Worm (Caenorhabditis elegans): Measurements from ENCODE around the gene W09C2.10.
A peak's percentile ranks its signal among the peaks of the same experiment; 100 is the strongest.

Gene W09C2.10

DNA sequence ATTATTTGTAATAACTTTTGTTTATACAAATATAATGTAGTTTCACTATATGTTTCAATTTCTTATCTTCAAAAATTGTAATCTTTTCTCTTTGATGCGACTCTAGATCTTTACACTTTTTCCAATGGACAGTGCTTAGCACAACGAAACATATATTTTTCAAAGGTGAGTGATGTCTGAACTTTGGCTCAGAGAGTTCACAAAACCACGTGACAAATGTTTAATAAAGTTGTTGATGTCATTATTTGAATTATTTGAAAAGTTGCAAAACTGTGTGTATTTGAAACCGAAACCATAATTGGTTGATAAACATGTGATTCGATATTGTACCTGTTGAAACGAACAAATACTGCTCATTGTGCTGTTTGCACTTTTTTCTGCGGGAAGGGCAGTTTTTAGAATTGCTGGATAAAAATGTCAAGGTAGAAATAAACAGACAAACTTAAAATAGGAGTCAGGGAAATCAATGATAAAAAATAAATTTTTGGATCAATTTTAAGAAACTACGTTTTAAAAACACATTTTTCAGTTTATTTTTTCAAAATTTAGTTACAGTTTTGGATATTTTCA, 43.3 kb upstream of the W09C2.10 start:
- TF ChIP-seq dmd-6 (GFP tag; IDR thresholded peaks at IDR 0.05), result peak; percentile 57
- TF ChIP-seq hlh-11 (tag; optimal IDR thresholded peaks at IDR 0.05), result peak; percentile 61
- peak in 1 of 2 experiments; percentile 20 for TF ChIP-seq lsy-2 (tag; optimal IDR thresholded peaks at IDR 0.05)
- TF ChIP-seq hlh-30 (tag; optimal IDR thresholded peaks at IDR 0.05; ENCODE audit: insufficient read depth), result peak; percentile 65
- peak; percentile 83 for TF ChIP-seq dve-1 (tag; optimal IDR thresholded peaks at IDR 0.05; ENCODE audit: insufficient read depth)
- no peak for TF ChIP-seq daf-16 (GFP tag; optimal IDR thresholded peaks at IDR 0.05)
- TF ChIP-seq daf-16 (tag; optimal IDR thresholded peaks at IDR 0.05), result peak; percentile 94
- peak in 1 of 2 experiments; percentile 83 for TF ChIP-seq unc-62 (GFP tag; optimal IDR thresholded peaks at IDR 0.05 in 1 of 2)
- no peak for TF ChIP-seq unc-62 (tag; optimal IDR thresholded peaks at IDR 0.05)
- TF ChIP-seq nhr-77 (tag; optimal IDR thresholded peaks at IDR 0.05), result peak; percentile 13
- peak in 1 of 2 experiments; percentile 38 for TF ChIP-seq mdl-1 (tag; optimal IDR thresholded peaks at IDR 0.05)
- no peak for TF ChIP-seq daf-12 (tag; optimal IDR thresholded peaks at IDR 0.05)
- no peak for TF ChIP-seq nhr-237 (tag; optimal IDR thresholded peaks at IDR 0.05)
- TF ChIP-seq spr-1 (tag; optimal IDR thresholded peaks at IDR 0.05), result no peak
- peak; percentile 61 for TF ChIP-seq nhr-28 (tag; optimal IDR thresholded peaks at IDR 0.05)
- peak; percentile 19 for TF ChIP-seq mep-1 (tag; optimal IDR thresholded peaks at IDR 0.05)

DNA sequence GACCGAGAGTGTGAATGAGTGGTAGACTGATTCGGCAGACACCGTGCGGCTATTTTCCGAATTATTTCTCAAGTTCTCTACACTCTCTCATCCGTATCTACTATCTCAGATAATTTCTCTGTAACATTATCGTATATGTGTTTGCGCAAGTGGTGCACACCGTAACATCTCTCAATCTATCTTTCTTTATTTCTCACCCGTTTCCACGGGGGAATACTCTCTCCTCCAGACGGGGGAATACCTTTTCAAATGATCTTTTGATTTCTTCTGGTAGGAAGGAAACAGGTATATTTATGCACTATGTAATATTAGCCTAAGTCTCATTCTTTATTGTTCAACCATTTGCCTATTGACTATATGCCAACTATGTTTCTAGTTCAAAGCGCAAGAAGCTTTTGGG, 42.2 kb upstream of the W09C2.10 start:
- TF ChIP-seq ctbp-1 (GFP tag; IDR thresholded peaks at IDR 0.05) (no peak), egl-43 (GFP tag; IDR thresholded peaks at IDR 0.05) (no peak), unc-130 (GFP tag; optimal IDR thresholded peaks at IDR 0.05) (no peak), nhr-10 (tag; optimal IDR thresholded peaks at IDR 0.05) (peak; percentile 28), aha-1 (tag) (peak; percentile 81), skn-1 (tag; optimal IDR thresholded peaks at IDR 0.05) (no peak)

- no peak for TF ChIP-seq daf-19 (GFP tag; conservative IDR thresholded peaks at IDR 0.05)
- TF ChIP-seq unc-62 (GFP tag; optimal IDR thresholded peaks at IDR 0.05 in 1 of 2), result peak in 1 of 2 experiments; percentile 20
- TF ChIP-seq unc-62 (tag; optimal IDR thresholded peaks at IDR 0.05), result no peak
- TF ChIP-seq aha-1 (tag), result peak; percentile 5
- peak; percentile 9; the same call in 1 of the 2 replicates for TF ChIP-seq ctbp-1 (GFP tag; IDR thresholded peaks at IDR 0.05)
- TF ChIP-seq fkh-10 (GFP tag; optimal IDR thresholded peaks at IDR 0.05), result peak; percentile 73
Measured at ce11 chrIV:9659999-9660398, 35.1 kb upstream of the W09C2.10 start.

DNA sequence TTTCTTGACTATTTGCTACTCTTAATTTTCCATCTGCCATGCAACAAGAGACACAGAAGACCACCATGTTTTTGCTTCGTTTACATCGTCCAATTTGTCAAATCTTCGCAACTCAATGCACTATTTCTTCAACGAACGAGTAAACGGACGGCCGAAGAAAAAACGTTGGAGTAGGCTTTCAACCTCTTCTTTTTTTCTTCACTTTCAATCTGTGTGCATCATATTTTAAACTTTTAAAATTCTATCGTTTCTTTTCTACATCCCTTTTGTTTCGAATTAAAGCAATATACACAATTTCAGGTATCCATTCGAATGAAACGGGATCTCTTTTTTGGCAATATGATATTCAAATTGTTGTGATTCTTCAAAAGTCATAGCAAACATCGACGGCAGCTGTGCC, 32.9 kb upstream of the W09C2.10 start, which contains the start of gene acc-1:
TSS of gene acc-1 (plus strand) at position 301 of the 400 bp plus-strand sequence.
- no peak for TF ChIP-seq nhr-25 (tag; optimal IDR thresholded peaks at IDR 0.05; ENCODE audit: borderline replicate concordance, insufficient read depth)
- no peak for TF ChIP-seq nhr-6 (tag; optimal IDR thresholded peaks at IDR 0.05)
- TF ChIP-seq fkh-10 (GFP tag; optimal IDR thresholded peaks at IDR 0.05), result no peak
- no peak for TF ChIP-seq D1046.2 (GFP tag; IDR thresholded peaks at IDR 0.05)
- no peak for TF ChIP-seq mep-1 (tag; optimal IDR thresholded peaks at IDR 0.05)
- no peak for TF ChIP-seq hif-1 (tag; optimal IDR thresholded peaks at IDR 0.05)
- TF ChIP-seq gei-8 (GFP tag; optimal IDR thresholded peaks at IDR 0.05), result no peak
- no peak for TF ChIP-seq nhr-10 (tag; optimal IDR thresholded peaks at IDR 0.05)
- no peak for TF ChIP-seq ceh-44 (GFP tag; IDR thresholded peaks at IDR 0.05)
- no peak for TF ChIP-seq daf-16 (GFP tag; optimal IDR thresholded peaks at IDR 0.05)
- TF ChIP-seq daf-16 (tag; optimal IDR thresholded peaks at IDR 0.05), result no peak
- no peak for TF ChIP-seq snpc-4 (tag; optimal IDR thresholded peaks at IDR 0.05)
- TF ChIP-seq mes-2 (tag; optimal IDR thresholded peaks at IDR 0.05; ENCODE audit: poor library complexity, severe bottlenecking), result no peak
- no peak for TF ChIP-seq tra-1 (GFP tag; IDR thresholded peaks at IDR 0.05)
- no peak for TF ChIP-seq lin-15B (tag; optimal IDR thresholded peaks at IDR 0.05)
- TF ChIP-seq egl-43 (GFP tag; IDR thresholded peaks at IDR 0.05), result no peak
- TF ChIP-seq hlh-30 (tag; optimal IDR thresholded peaks at IDR 0.05; ENCODE audit: insufficient read depth), result no peak
